Worm (Caenorhabditis elegans): ENCODE results near the gene C50B6.3.
A peak's percentile ranks its signal among the peaks of the same experiment; 100 is the strongest.

Gene C50B6.3

DNA sequence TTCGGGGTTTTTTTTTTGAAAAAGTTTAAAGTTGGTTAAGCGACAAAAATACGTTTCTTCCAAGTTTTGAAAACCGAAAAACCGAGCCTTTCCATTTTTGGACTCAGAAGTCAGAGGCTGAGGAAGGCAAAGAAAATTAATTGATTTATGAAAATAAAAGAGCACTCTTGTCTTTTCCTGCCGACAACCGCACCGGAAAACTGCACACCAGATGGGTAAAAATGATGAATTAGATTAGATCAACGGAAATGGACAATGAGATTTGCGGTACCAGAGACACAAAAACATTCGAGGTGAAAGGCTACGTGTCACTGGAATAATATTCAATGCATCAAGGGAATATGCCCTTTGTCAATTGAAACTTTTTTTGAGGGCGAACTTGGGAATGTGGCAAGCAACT lies 18.9 kb upstream of the C50B6.3 start:
- no peak for TF ChIP-seq hlh-15 (tag; optimal IDR thresholded peaks at IDR 0.05)
- peak; percentile 73 for TF ChIP-seq unc-42 (tag; optimal IDR thresholded peaks at IDR 0.05)

DNA sequence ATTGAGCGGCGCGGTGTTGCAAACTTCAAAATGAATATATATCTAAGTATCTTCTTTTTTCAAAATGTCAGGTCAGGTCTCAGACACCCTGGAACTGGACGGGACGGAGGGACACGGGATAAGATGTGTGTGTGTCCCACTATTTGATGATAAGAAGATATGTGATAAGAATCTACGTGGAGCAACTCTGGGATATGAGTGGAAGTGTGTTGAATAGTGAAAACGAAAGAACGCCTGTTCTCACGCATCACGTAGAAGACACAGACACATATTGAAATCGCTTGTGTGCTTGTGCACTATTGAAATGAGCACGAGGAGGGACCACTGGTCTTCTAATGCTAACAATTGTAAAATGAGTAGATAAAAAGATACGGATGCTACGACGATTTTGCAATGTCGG lies 17.5 kb upstream of the C50B6.3 start, which contains the start of gene uig-1:
Gene uig-1, minus strand, starts transcription at position 120 of the 400 bp plus-strand sequence.
- TF ChIP-seq syd-9 (tag; optimal IDR thresholded peaks at IDR 0.05) (no peak), ceh-2 (tag; optimal IDR thresholded peaks at IDR 0.05) (no peak), ceh-45 (GFP tag; IDR thresholded peaks at IDR 0.05) (no peak), unc-86 (tag; optimal IDR thresholded peaks at IDR 0.05) (no peak), ceh-6 (GFP tag; optimal IDR thresholded peaks at IDR 0.05) (no peak), fkh-10 (GFP tag; optimal IDR thresholded peaks at IDR 0.05) (no peak), hlh-8 (tag; optimal IDR thresholded peaks at IDR 0.05) (no peak), K02D7.2 (tag; optimal IDR thresholded peaks at IDR 0.05) (no peak)

- TF ChIP-seq dve-1 (tag; optimal IDR thresholded peaks at IDR 0.05) (no peak), mec-3 (tag; optimal IDR thresholded peaks at IDR 0.05; ENCODE audit: borderline replicate concordance) (no peak), tbx-7 (tag; optimal IDR thresholded peaks at IDR 0.05) (no peak), dmd-4 (tag; optimal IDR thresholded peaks at IDR 0.05; ENCODE audit: borderline replicate concordance) (no peak)
These were observed 16.2 kb upstream of the C50B6.3 start, which contains the start of gene C26E1.1 for ce11 chrV:13297220-13297619. C26E1.1 (plus strand) TSS chrV:13297520.

DNA sequence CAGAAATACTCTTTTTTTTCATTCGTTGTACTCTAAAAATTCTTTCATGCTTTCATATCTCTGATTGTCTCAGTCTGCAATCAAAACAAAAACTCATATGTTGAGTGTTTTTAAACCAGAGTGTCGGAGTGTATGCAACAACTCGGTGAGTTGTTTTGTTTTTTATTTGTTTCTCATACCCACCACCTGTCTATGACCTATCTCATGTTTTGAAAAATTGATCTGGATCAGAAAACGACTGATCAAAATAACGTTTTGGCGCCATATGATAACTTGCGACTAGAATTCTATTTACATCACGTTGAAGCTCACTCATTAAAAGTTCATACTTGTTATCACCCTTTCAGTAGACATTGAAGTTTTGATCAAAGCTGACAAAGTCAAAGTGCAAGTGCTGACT lies 14.7 kb upstream of the C50B6.3 start:
- no peak for TF ChIP-seq pag-3 (tag; optimal IDR thresholded peaks at IDR 0.05; ENCODE audit: borderline replicate concordance)
- no peak for TF ChIP-seq npax-4 (tag; optimal IDR thresholded peaks at IDR 0.05)
- no peak for TF ChIP-seq fkh-10 (GFP tag; optimal IDR thresholded peaks at IDR 0.05)
- no peak for TF ChIP-seq odd-2 (tag; optimal IDR thresholded peaks at IDR 0.05)
- TF ChIP-seq syd-9 (tag; optimal IDR thresholded peaks at IDR 0.05): no peak
- no peak for TF ChIP-seq ceh-14 (tag; optimal IDR thresholded peaks at IDR 0.05)
- no peak for TF ChIP-seq ref-2 (tag; optimal IDR thresholded peaks at IDR 0.05)
- TF ChIP-seq Y22D7AL.16 (tag; optimal IDR thresholded peaks at IDR 0.05): no peak
- TF ChIP-seq dve-1 (tag; optimal IDR thresholded peaks at IDR 0.05): no peak
- no peak for TF ChIP-seq elt-2 (tag; optimal IDR thresholded peaks at IDR 0.05)
- no peak for TF ChIP-seq unc-42 (tag; optimal IDR thresholded peaks at IDR 0.05)
- TF ChIP-seq nhr-232 (tag; optimal IDR thresholded peaks at IDR 0.05): no peak
- no peak for TF ChIP-seq pax-1 (tag; optimal IDR thresholded peaks at IDR 0.05)
- no peak for TF ChIP-seq tbx-7 (tag; optimal IDR thresholded peaks at IDR 0.05)
- TF ChIP-seq unc-55 (GFP tag; optimal IDR thresholded peaks at IDR 0.05): no peak
- TF ChIP-seq sox-2 (GFP tag; IDR thresholded peaks at IDR 0.05): no peak
- TF ChIP-seq eyg-1 (tag; optimal IDR thresholded peaks at IDR 0.05): no peak

ce11 chrV:13299398-13299797 lies 14.0 kb upstream of the C50B6.3 start:
- TF ChIP-seq nhr-11 (tag; optimal IDR thresholded peaks at IDR 0.05) (no peak), ceh-18 (tag; optimal IDR thresholded peaks at IDR 0.05) (no peak)

DNA sequence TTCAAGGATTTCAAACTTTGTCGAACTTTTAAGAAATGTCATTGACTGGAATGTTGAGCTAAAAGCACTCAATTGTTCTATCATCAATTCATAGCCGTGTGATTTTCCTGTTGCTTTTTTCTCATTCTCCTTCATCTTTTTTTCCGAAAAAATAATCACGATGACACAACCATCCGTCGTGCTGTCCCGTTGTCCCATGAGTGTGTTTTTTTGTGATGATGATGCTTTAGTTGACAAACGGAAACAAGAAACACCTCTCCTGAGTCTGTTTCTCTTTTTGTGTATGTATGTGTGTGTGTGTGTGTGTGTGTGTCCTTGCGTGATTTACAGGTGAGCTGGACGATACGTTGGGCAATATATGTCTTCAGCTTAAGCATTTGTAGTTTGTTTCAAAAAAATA lies 12.9 kb upstream of the C50B6.3 start:
- TF ChIP-seq zip-5 (tag; optimal IDR thresholded peaks at IDR 0.05): no peak
- no peak for TF ChIP-seq ceh-34 (tag; optimal IDR thresholded peaks at IDR 0.05)

DNA sequence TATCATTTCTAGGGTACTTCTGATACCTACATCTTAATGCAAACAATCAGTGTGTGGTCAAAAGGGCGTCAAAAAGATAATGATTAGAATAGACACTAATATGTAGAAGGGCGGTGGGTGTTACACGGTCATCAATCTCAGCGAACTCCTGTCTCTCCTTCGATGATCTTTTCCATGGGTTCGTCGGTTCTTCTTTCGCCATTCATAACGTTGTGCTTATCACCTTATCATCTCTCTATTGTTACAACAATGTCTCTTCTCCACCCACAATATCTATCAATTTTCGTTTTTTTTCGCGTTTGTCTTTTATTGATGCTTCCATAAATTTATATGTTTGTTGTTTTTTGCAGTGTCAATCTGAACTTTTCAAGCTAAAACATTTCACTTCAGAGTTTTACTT lies 11.9 kb upstream of the C50B6.3 start, which contains the start of gene ceh-79:
Gene ceh-79, plus strand, starts transcription at position 391 of the 400 bp plus-strand sequence.
- TF ChIP-seq ceh-31 (tag; optimal IDR thresholded peaks at IDR 0.05): no peak
- TF ChIP-seq K02D7.2 (tag; optimal IDR thresholded peaks at IDR 0.05): no peak
- peak; percentile 64 for TF ChIP-seq elt-2 (tag; optimal IDR thresholded peaks at IDR 0.05)

Measured in whole organism, late embryonic.